Worm (Caenorhabditis elegans) whole organism, L2 larva: ENCODE data around the gene tpp-2.

Source experiments
- C34F6.9 ChIP-seq: fragments of 150-350 bp; optimal IDR thresholded peaks from 2 replicates; lab custom pipeline; 2014; ENCODE audit warnings: missing biosample characterization, missing genetic modification characterization
- F13H6.1 ChIP-seq: sonication (generic microtip); optimal IDR thresholded peaks from 2 replicates; lab custom pipeline; 2016; ENCODE audit warnings: missing genetic modification characterization, missing compliant biosample characterization
- R02D3.7 ChIP-seq: fragments of 150-350 bp; optimal IDR thresholded peaks from 2 replicates; lab custom pipeline; 2014; ENCODE audit warnings: missing biosample characterization, missing genetic modification characterization
- Y55F3AM.14 ChIP-seq: fragments of 200-800 bp; sonication (Bioruptor generic); optimal IDR thresholded peaks from 2 replicates; lab custom pipeline; 2018; ENCODE audit warnings: mild to moderate bottlenecking, missing genetic modification characterization, missing compliant biosample characterization
- ZK546.5 ChIP-seq: sonication (generic microtip); optimal IDR thresholded peaks from 2 replicates; lab custom pipeline; 2017; ENCODE audit warnings: missing biosample characterization, missing genetic modification characterization
- alr-1 ChIP-seq: fragments of 150-350 bp; optimal IDR thresholded peaks from 2 replicates; lab custom pipeline; 2014; ENCODE audit warnings: missing biosample characterization, missing genetic modification characterization
- aly-2 ChIP-seq: fragments of 150-350 bp; optimal IDR thresholded peaks from 2 replicates; lab custom pipeline; 2014; ENCODE audit warnings: missing biosample characterization, missing genetic modification characterization
- ama-1 ChIP-seq: fragments of 150-350 bp; optimal IDR thresholded peaks from 2 replicates; lab custom pipeline; 2018; ENCODE audit warnings: inconsistent platforms
- blmp-1 ChIP-seq: sonication (generic microtip); optimal IDR thresholded peaks from 2 replicates; lab custom pipeline; 2017; ENCODE audit warnings: missing genetic modification characterization, mild to moderate bottlenecking, missing compliant biosample characterization, antibody characterized with exemption, moderate library complexity; ENCODE audit not compliant: insufficient read depth
- ceh-16 ChIP-seq: fragments of 150-350 bp; optimal IDR thresholded peaks from 2 replicates; lab custom pipeline; 2014; ENCODE audit warnings: missing biosample characterization, missing genetic modification characterization
- ceh-82 ChIP-seq: fragments of 150-350 bp; optimal IDR thresholded peaks from 2 replicates; lab custom pipeline; 2014; ENCODE audit warnings: missing biosample characterization, missing genetic modification characterization
- crh-2 ChIP-seq: sonication (generic microtip); optimal IDR thresholded peaks from 2 replicates; lab custom pipeline; 2017; ENCODE audit warnings: missing biosample characterization, missing genetic modification characterization
- dmd-4 ChIP-seq: sonication (generic microtip); optimal IDR thresholded peaks from 2 replicates; lab custom pipeline; 2017; ENCODE audit warnings: missing biosample characterization, missing genetic modification characterization
- egl-27 ChIP-seq: sonication (generic microtip); optimal IDR thresholded peaks from 3 replicates; lab custom pipeline; 2017; ENCODE audit warnings: missing biosample characterization, missing genetic modification reagents, missing genetic modification characterization
- elt-1 ChIP-seq: fragments of 150-350 bp; optimal IDR thresholded peaks from 2 replicates; lab custom pipeline; 2014; ENCODE audit warnings: missing biosample characterization, missing genetic modification characterization
- elt-3 ChIP-seq: sonication (generic microtip); optimal IDR thresholded peaks from 2 replicates; lab custom pipeline; 2017; ENCODE audit warnings: missing biosample characterization, missing genetic modification characterization
- fos-1 ChIP-seq: fragments of 150-350 bp; optimal IDR thresholded peaks from 2 replicates; lab custom pipeline; 2014; ENCODE audit warnings: missing biosample characterization, missing genetic modification characterization
- gmeb-1 ChIP-seq: fragments of 150-350 bp; optimal IDR thresholded peaks from 2 replicates; lab custom pipeline; 2014; ENCODE audit warnings: missing biosample characterization, missing genetic modification characterization
- lin-11 ChIP-seq: fragments of 150-350 bp; sonication (generic microtip); optimal IDR thresholded peaks from 2 replicates; lab custom pipeline; 2014; ENCODE audit warnings: missing biosample characterization, missing genetic modification characterization, inconsistent platforms, mixed read lengths
- lin-13 ChIP-seq: fragments of 150-350 bp; optimal IDR thresholded peaks from 2 replicates; lab custom pipeline; 2014; ENCODE audit warnings: missing biosample characterization, missing genetic modification reagents, missing genetic modification characterization
- lin-39 ChIP-seq: fragments of 150-350 bp; optimal IDR thresholded peaks from 2 replicates; lab custom pipeline; 2014; ENCODE audit warnings: missing biosample characterization, missing genetic modification reagents, missing genetic modification characterization
- lsy-2 ChIP-seq, 2 experiments: fragments of 150-350 bp in 1 of 2; sonication (generic microtip) in 1 of 2; optimal IDR thresholded peaks; 2 replicates each; lab custom pipeline; 2014 to 2017; ENCODE audit warnings: missing biosample characterization in 2 of 2, missing genetic modification characterization in 2 of 2
- mab-5 ChIP-seq: fragments of 150-350 bp; optimal IDR thresholded peaks from 2 replicates; lab custom pipeline; 2014; ENCODE audit warnings: missing biosample characterization, missing genetic modification characterization
- mbf-1 ChIP-seq: sonication (generic microtip); optimal IDR thresholded peaks from 2 replicates; lab custom pipeline; 2017; ENCODE audit warnings: missing biosample characterization, missing genetic modification characterization
- mdl-1 ChIP-seq, 2 experiments: fragments of 150-350 bp in 1 of 2; sonication (generic microtip) in 1 of 2; optimal IDR thresholded peaks; 2 replicates each; lab custom pipeline; 2017; ENCODE audit warnings: missing biosample characterization in 2 of 2, missing genetic modification characterization in 2 of 2
- nhr-10 ChIP-seq: sonication (generic microtip); optimal IDR thresholded peaks from 2 replicates; lab custom pipeline; 2017; ENCODE audit warnings: missing biosample characterization, missing genetic modification characterization
- nhr-11 ChIP-seq: fragments of 150-350 bp; optimal IDR thresholded peaks from 2 replicates; lab custom pipeline; 2014; ENCODE audit warnings: missing biosample characterization, missing genetic modification characterization
- nhr-12 ChIP-seq: fragments of 150-350 bp; optimal IDR thresholded peaks from 2 replicates; lab custom pipeline; 2014; ENCODE audit warnings: missing biosample characterization, missing genetic modification characterization
- nhr-129 ChIP-seq: fragments of 150-350 bp; optimal IDR thresholded peaks from 2 replicates; lab custom pipeline; 2014; ENCODE audit warnings: missing biosample characterization, missing genetic modification characterization
- nhr-21 ChIP-seq: fragments of 150-350 bp; optimal IDR thresholded peaks from 2 replicates; lab custom pipeline; 2014; ENCODE audit warnings: missing biosample characterization, missing genetic modification characterization
- nhr-23 ChIP-seq: fragments of 150-350 bp; optimal IDR thresholded peaks from 2 replicates; lab custom pipeline; 2014; ENCODE audit warnings: missing biosample characterization, missing genetic modification reagents, missing genetic modification characterization
- nhr-237 ChIP-seq: fragments of 150-350 bp; optimal IDR thresholded peaks from 2 replicates; lab custom pipeline; 2014; ENCODE audit warnings: missing biosample characterization, missing genetic modification characterization
- nhr-25 ChIP-seq: fragments of 150-350 bp; sonication (generic microtip); optimal IDR thresholded peaks from 3 replicates; lab custom pipeline; 2014; ENCODE audit warnings: missing biosample characterization, missing genetic modification characterization
- nhr-6 ChIP-seq: fragments of 150-350 bp; optimal IDR thresholded peaks from 2 replicates; lab custom pipeline; 2014; ENCODE audit warnings: missing biosample characterization, missing genetic modification characterization
- nhr-77 ChIP-seq: fragments of 150-350 bp; optimal IDR thresholded peaks from 2 replicates; lab custom pipeline; 2014; ENCODE audit warnings: missing biosample characterization, missing genetic modification characterization
- peb-1 ChIP-seq: fragments of 150-350 bp; optimal IDR thresholded peaks from 2 replicates; lab custom pipeline; 2014; ENCODE audit warnings: missing biosample characterization, missing genetic modification characterization
- sem-4 ChIP-seq: fragments of 150-350 bp; optimal IDR thresholded peaks from 2 replicates; lab custom pipeline; 2014; ENCODE audit warnings: missing biosample characterization, missing genetic modification reagents, missing genetic modification characterization
- skn-1 ChIP-seq: sonication (generic microtip); optimal IDR thresholded peaks from 2 replicates; lab custom pipeline; 2017; ENCODE audit warnings: missing biosample characterization, missing genetic modification characterization
- sma-3 ChIP-seq: sonication (generic microtip); optimal IDR thresholded peaks from 2 replicates; lab custom pipeline; 2016; ENCODE audit warnings: missing genetic modification reagents, missing genetic modification characterization, missing compliant biosample characterization
- sma-9 ChIP-seq, 2 experiments: fragments of 150-350 bp in 1 of 2; sonication (generic microtip) in 1 of 2; optimal IDR thresholded peaks; 2 replicates each; lab custom pipeline; 2014 to 2016; ENCODE audit warnings: missing genetic modification characterization in 2 of 2, mild to moderate bottlenecking in 1 of 2, missing biosample characterization in 1 of 2, missing compliant biosample characterization in 1 of 2, missing genetic modification reagents in 1 of 2, moderate library complexity in 1 of 2
- snpc-4 ChIP-seq: fragments of 150-350 bp; optimal IDR thresholded peaks from 2 replicates; lab custom pipeline; 2014; ENCODE audit warnings: missing biosample characterization, missing genetic modification characterization
- unc-39 ChIP-seq: fragments of 150-350 bp; optimal IDR thresholded peaks from 2 replicates; lab custom pipeline; 2014; ENCODE audit warnings: missing biosample characterization, missing genetic modification characterization
- unc-55 ChIP-seq: fragments of 150-350 bp; sonication (generic microtip); optimal IDR thresholded peaks from 3 replicates; lab custom pipeline; 2014; ENCODE audit warnings: missing biosample characterization, missing genetic modification reagents, missing genetic modification characterization
- unc-62 ChIP-seq: fragments of 150-350 bp; optimal IDR thresholded peaks from 2 replicates; lab custom pipeline; 2014; ENCODE audit warnings: missing biosample characterization, missing genetic modification reagents, missing genetic modification characterization
- zag-1 ChIP-seq: fragments of 150-350 bp; optimal IDR thresholded peaks from 2 replicates; lab custom pipeline; 2014; ENCODE audit warnings: missing biosample characterization, missing genetic modification characterization
- ztf-1 ChIP-seq: fragments of 200-800 bp; sonication (Bioruptor generic); conservative IDR thresholded peaks from 2 replicates; pipeline ENCODE4 v1.3.6; 2022; ENCODE audit warnings: missing genetic modification characterization, missing compliant biosample characterization
- ztf-11 ChIP-seq: sonication (generic microtip); optimal IDR thresholded peaks from 2 replicates; lab custom pipeline; 2017; ENCODE audit warnings: missing biosample characterization, missing genetic modification characterization
- ztf-4 ChIP-seq: fragments of 150-350 bp; optimal IDR thresholded peaks from 2 replicates; lab custom pipeline; 2014; ENCODE audit warnings: missing biosample characterization, missing genetic modification characterization

The tpp-2 gene

ce11 chrII:6047639-6048159, 49.7 kb downstream of the tpp-2 start, which contains the start of the genes R12C12.6 and ran-5:
Gene R12C12.6, minus strand, starts transcription at chrII:6047867.
Gene ran-5, plus strand, starts transcription at chrII:6048109.
- TF ChIP-seq unc-55 (GFP tag; lab: Kevin White, UChicago): peak; percentile 89
- TF ChIP-seq nhr-77 (tag; lab: Kevin White, UChicago): no peak
- no peak for TF ChIP-seq dmd-4
- no peak for TF ChIP-seq elt-3 (tag; lab: Kevin White, UChicago)
- peak; percentile 50 for TF ChIP-seq nhr-10
- TF ChIP-seq nhr-237 (tag; lab: Kevin White, UChicago): no peak
- peak; percentile 71 for TF ChIP-seq fos-1 (tag; lab: Kevin White, UChicago)
- TF ChIP-seq snpc-4 (tag; lab: Kevin White, UChicago): peak; percentile 53
- no peak for TF ChIP-seq mbf-1 (tag; lab: Kevin White, UChicago)
- TF ChIP-seq nhr-129 (tag; lab: Kevin White, UChicago): peak; percentile 67
- TF ChIP-seq R02D3.7 (tag; lab: Kevin White, UChicago): peak; percentile 37
- TF ChIP-seq sem-4: peak; percentile 70
- peak; percentile 5 for TF ChIP-seq unc-62 (GFP tag; lab: Kevin White, UChicago)
- peak; percentile 64 for TF ChIP-seq ama-1 (lab: Kevin White, UChicago)
- peak; percentile 89 for TF ChIP-seq gmeb-1 (tag; lab: Kevin White, UChicago)
- TF ChIP-seq lin-13 (GFP tag; lab: Kevin White, UChicago): peak; percentile 75
- no peak for TF ChIP-seq Y55F3AM.14
- TF ChIP-seq skn-1: no peak
- TF ChIP-seq lin-39: no peak
- peak; percentile 93 for TF ChIP-seq sma-9 (GFP tag; optimal IDR thresholded peaks at IDR 0.05; lab: Kevin White, UChicago)
- no peak for TF ChIP-seq sma-9 (tag; optimal IDR thresholded peaks at IDR 0.05; lab: Kevin White, UChicago)
- TF ChIP-seq sma-3 (GFP tag; lab: Kevin White, UChicago): peak; percentile 76
- TF ChIP-seq nhr-23 (tag; lab: Kevin White, UChicago): no peak
- peak; percentile 74 for TF ChIP-seq nhr-21 (tag; lab: Kevin White, UChicago)
- peak; percentile 70 for TF ChIP-seq ceh-16 (tag; lab: Kevin White, UChicago)
- TF ChIP-seq elt-1: no peak
- TF ChIP-seq unc-39 (tag; lab: Kevin White, UChicago): no peak
- peak; percentile 76 for TF ChIP-seq nhr-6 (tag; lab: Kevin White, UChicago)
- TF ChIP-seq alr-1: no peak
- TF ChIP-seq F13H6.1 (tag; lab: Kevin White, UChicago): peak; percentile 83
- peak; percentile 71 for TF ChIP-seq egl-27 (tag; lab: Kevin White, UChicago)
- no peak for TF ChIP-seq ZK546.5 (tag; lab: Kevin White, UChicago)
- TF ChIP-seq blmp-1 (tag; lab: Kevin White, UChicago): peak; percentile 27
- peak; percentile 87 to 93 for TF ChIP-seq lsy-2 (tag; optimal IDR thresholded peaks at IDR 0.05; lab: Kevin White, UChicago)
- TF ChIP-seq nhr-11 (tag; lab: Kevin White, UChicago): no peak
- peak in 1 of 2 experiments; percentile 32 for TF ChIP-seq mdl-1 (tag; optimal IDR thresholded peaks at IDR 0.05; lab: Kevin White, UChicago)
- TF ChIP-seq C34F6.9 (tag; lab: Kevin White, UChicago): peak; percentile 91
- no peak for TF ChIP-seq aly-2 (tag; lab: Kevin White, UChicago)
- no peak for TF ChIP-seq ztf-1 (GFP tag; lab: Robert Waterston, UW)
- TF ChIP-seq crh-2 (tag; lab: Kevin White, UChicago): peak; percentile 84
- no peak for TF ChIP-seq peb-1 (tag; lab: Kevin White, UChicago)
- TF ChIP-seq zag-1 (tag; lab: Kevin White, UChicago): no peak
- peak; percentile 83 for TF ChIP-seq mab-5
- no peak for TF ChIP-seq nhr-12
- TF ChIP-seq nhr-25 (tag; lab: Kevin White, UChicago): peak; percentile 85
- peak; percentile 60 for TF ChIP-seq ztf-4 (tag; lab: Kevin White, UChicago)
- peak; percentile 22 for TF ChIP-seq lin-11 (tag; lab: Kevin White, UChicago)
- no peak for TF ChIP-seq ceh-82 (tag; lab: Kevin White, UChicago)
- TF ChIP-seq ztf-11 (tag; lab: Kevin White, UChicago): no peak
- TF ChIP-seq, all 48 proteins: peak for 27
